Fruit fly (Drosophila melanogaster): ENCODE data around the gene Cortactin.

Cortactin gene

dm6 chr3R:21102477-21102876 is 38.2 kb upstream of the Cortactin start:
- TF ChIP-seq GATAd (GFP tag; optimal IDR thresholded peaks at IDR 0.05) (no peak), jim (GFP tag; optimal IDR thresholded peaks at IDR 0.05) (no peak), Hr83 (GFP tag; optimal IDR thresholded peaks at IDR 0.05; ENCODE audit: poor library complexity, severe bottlenecking) (no peak), ey (GFP tag; optimal IDR thresholded peaks at IDR 0.05) (no peak), OdsH (GFP tag; optimal IDR thresholded peaks at IDR 0.05) (no peak), N (GFP tag; optimal IDR thresholded peaks at IDR 0.05) (no peak), foxo (GFP tag; optimal IDR thresholded peaks at IDR 0.05) (no peak), Hnf4 (GFP tag; optimal IDR thresholded peaks at IDR 0.05) (no peak), h (GFP tag; optimal IDR thresholded peaks at IDR 0.05) (no peak), Sp1 (GFP tag; optimal IDR thresholded peaks at IDR 0.05) (no peak), Jra (GFP tag; optimal IDR thresholded peaks at IDR 0.05) (no peak), Mio (GFP tag; optimal IDR thresholded peaks at IDR 0.05) (no peak), sv (GFP tag; optimal IDR thresholded peaks at IDR 0.05) (no peak), Rel (GFP tag; optimal IDR thresholded peaks at IDR 0.05) (no peak), Rel (tag; optimal IDR thresholded peaks at IDR 0.05) (no peak), dmrt93B (GFP tag; optimal IDR thresholded peaks at IDR 0.05) (no peak), HLH106 (tag; optimal IDR thresholded peaks at IDR 0.05) (no peak), Vsx2 (GFP tag; optimal IDR thresholded peaks at IDR 0.05; ENCODE audit: partially characterized antibody) (no peak), CG9705 (GFP tag; optimal IDR thresholded peaks at IDR 0.05) (no peak)

DNA sequence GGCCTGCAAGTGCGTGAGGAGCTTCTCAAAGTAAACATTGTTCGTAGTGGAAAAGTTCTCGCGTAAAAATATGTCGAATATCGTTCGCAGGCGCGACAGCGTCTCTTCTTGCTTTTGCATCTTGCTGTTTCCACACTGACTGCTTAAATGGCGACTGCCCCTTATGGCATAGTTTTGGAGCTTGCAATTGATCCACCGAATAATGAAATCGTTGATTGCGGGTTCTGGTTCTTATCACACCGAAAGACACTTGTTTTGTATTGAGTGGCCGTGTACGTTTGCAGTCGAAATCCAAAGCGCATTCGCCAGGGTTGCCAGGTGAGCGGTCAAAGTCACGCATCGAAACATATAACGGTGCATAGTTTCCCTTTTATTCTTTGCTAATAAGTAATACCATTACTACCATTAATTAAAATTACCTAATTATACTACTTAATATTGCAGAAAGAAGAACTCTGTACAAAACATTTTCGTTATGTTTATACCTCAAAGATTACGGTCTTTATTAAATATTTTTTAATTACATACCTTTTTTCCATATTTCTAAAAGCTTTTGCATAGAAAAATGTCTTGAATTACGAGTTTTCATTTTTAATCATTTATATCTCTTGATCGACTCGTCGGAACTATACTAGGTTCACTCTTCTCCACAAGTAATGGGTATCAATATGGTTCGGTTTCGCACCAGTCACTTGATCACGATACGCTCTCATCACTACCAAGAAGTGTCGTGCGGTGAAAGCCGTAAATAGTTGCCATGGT is 37.4 kb upstream of the Cortactin start, which contains the start of the genes CG7044 and Tbc1d22:
TSS of gene CG7044 (minus strand) at position 266 of the 762 bp plus-strand sequence.
TSS of gene Tbc1d22 (plus strand) at position 747 of the 762 bp plus-strand sequence.
- TF ChIP-seq Hr83 (GFP tag; optimal IDR thresholded peaks at IDR 0.05; ENCODE audit: poor library complexity, severe bottlenecking) (no peak), Vsx2 (GFP tag; optimal IDR thresholded peaks at IDR 0.05; ENCODE audit: partially characterized antibody) (no peak), Hr78 (GFP tag; optimal IDR thresholded peaks at IDR 0.05) (no peak), dmrt93B (GFP tag; optimal IDR thresholded peaks at IDR 0.05) (no peak), CG32264 (GFP tag; optimal IDR thresholded peaks at IDR 0.05) (no peak), HLH106 (tag; optimal IDR thresholded peaks at IDR 0.05) (peak; percentile 65), rgr (GFP tag; optimal IDR thresholded peaks at IDR 0.05) (peak; percentile 54), sv (GFP tag; optimal IDR thresholded peaks at IDR 0.05) (peak; percentile 21), sage (GFP tag; optimal IDR thresholded peaks at IDR 0.05) (no peak), Mio (GFP tag; optimal IDR thresholded peaks at IDR 0.05) (no peak), tai (GFP tag; optimal IDR thresholded peaks at IDR 0.05) (no peak), pan (optimal IDR thresholded peaks at IDR 0.05) (no peak), h (GFP tag; optimal IDR thresholded peaks at IDR 0.05) (no peak), ey (GFP tag; optimal IDR thresholded peaks at IDR 0.05) (peak; percentile 52), CG9705 (GFP tag; optimal IDR thresholded peaks at IDR 0.05) (peak; percentile 33), Hnf4 (GFP tag; optimal IDR thresholded peaks at IDR 0.05) (no peak), GATAd (GFP tag; optimal IDR thresholded peaks at IDR 0.05) (no peak), psq (GFP tag; optimal IDR thresholded peaks at IDR 0.05) (peak; percentile 46), dl (GFP tag; optimal IDR thresholded peaks at IDR 0.05; ENCODE audit: insufficient read depth in 1 of 2, partially characterized antibody in 2 of 2) (no peak), CrebA (GFP tag; optimal IDR thresholded peaks at IDR 0.05; ENCODE audit: borderline replicate concordance) (no peak), foxo (GFP tag; optimal IDR thresholded peaks at IDR 0.05) (peak in 1 of 2 experiments; percentile 62), jim (GFP tag; optimal IDR thresholded peaks at IDR 0.05) (no peak), Myc (optimal IDR thresholded peaks at IDR 0.05) (no peak), Sp1 (GFP tag; optimal IDR thresholded peaks at IDR 0.05) (peak; percentile 54), br (GFP tag; optimal IDR thresholded peaks at IDR 0.05) (no peak), woc (GFP tag; optimal IDR thresholded peaks at IDR 0.05) (peak; percentile 82), Jra (GFP tag; optimal IDR thresholded peaks at IDR 0.05) (no peak), Dfd (GFP tag; optimal IDR thresholded peaks at IDR 0.05) (no peak), OdsH (GFP tag; optimal IDR thresholded peaks at IDR 0.05) (peak; percentile 47), fru (GFP tag; optimal IDR thresholded peaks at IDR 0.05) (no peak), Rel (GFP tag; optimal IDR thresholded peaks at IDR 0.05) (no peak), Rel (tag; optimal IDR thresholded peaks at IDR 0.05) (no peak), N (GFP tag; optimal IDR thresholded peaks at IDR 0.05) (no peak), Abd-B (GFP tag; optimal IDR thresholded peaks at IDR 0.05) (no peak), brk (GFP tag; optimal IDR thresholded peaks at IDR 0.05) (no peak), lola (GFP tag; optimal IDR thresholded peaks at IDR 0.05) (no peak), dsf (GFP tag; optimal IDR thresholded peaks at IDR 0.05; ENCODE audit: borderline replicate concordance) (peak; percentile 11), Dif (GFP tag; optimal IDR thresholded peaks at IDR 0.05; ENCODE audit: partially characterized antibody) (no peak), usp (GFP tag; optimal IDR thresholded peaks at IDR 0.05) (no peak)
